Worm (Caenorhabditis elegans) whole organism, L4 larva: ENCODE results near the gene F20C5.6.
A peak's percentile ranks its signal among the peaks of the same experiment; 100 is the strongest.
"Not testable (repeated sequence)": the region's sequence is repeated elsewhere in the genome, so short reads cannot be mapped to it uniquely, and the experiment has no call there.

Experiments used
- F10B5.3 ChIP-seq: sonication (generic microtip); optimal IDR thresholded peaks from 2 replicates; lab custom pipeline; 2016; ENCODE audit warnings: mild to moderate bottlenecking, missing genetic modification characterization, missing compliant biosample characterization
- F44E2.7 ChIP-seq: fragments of 200-800 bp; sonication (Bioruptor generic); IDR thresholded peaks from 2 replicates; pipeline ENCODE4 v2.1.2; 2022; ENCODE audit warnings: missing genetic modification characterization, missing compliant biosample characterization
- T26A8.4 ChIP-seq: fragments of 200-800 bp; sonication (Bioruptor generic); IDR thresholded peaks from 2 replicates; pipeline ENCODE4 v1.3.6; 2022; ENCODE audit warnings: missing genetic modification characterization, missing compliant biosample characterization
- ZK546.5 ChIP-seq, 2 experiments: sonication (generic microtip); optimal IDR thresholded peaks; 2 replicates each; lab custom pipeline; 2017; ENCODE audit warnings: missing biosample characterization in 2 of 2, missing genetic modification characterization in 2 of 2
- ceh-28 ChIP-seq: fragments of 150-350 bp; optimal IDR thresholded peaks from 2 replicates; lab custom pipeline; 2014; ENCODE audit warnings: missing biosample characterization, missing genetic modification reagents, missing genetic modification characterization
- ceh-32 ChIP-seq: sonication (generic microtip); optimal IDR thresholded peaks from 2 replicates; lab custom pipeline; 2016; ENCODE audit warnings: mild to moderate bottlenecking, missing genetic modification characterization, missing compliant biosample characterization; ENCODE audit not compliant: poor library complexity
- daf-16 ChIP-seq, 3 experiments: sonication (generic microtip); optimal IDR thresholded peaks; 2 replicates each; lab custom pipeline; 2016 to 2017; ENCODE audit warnings: missing genetic modification characterization in 3 of 3, missing genetic modification reagents in 3 of 3, mild to moderate bottlenecking in 2 of 3, missing compliant biosample characterization in 2 of 3, missing biosample characterization in 1 of 3, moderate library complexity in 1 of 3
- daf-8 ChIP-seq: fragments of 200-800 bp; sonication (Bioruptor generic); IDR thresholded peaks from 2 replicates; pipeline ENCODE4 v1.3.6; 2022; ENCODE audit warnings: missing genetic modification characterization, missing compliant biosample characterization
- dpl-1 ChIP-seq: fragments of 150-350 bp; optimal IDR thresholded peaks from 2 replicates; lab custom pipeline; 2014; ENCODE audit warnings: missing biosample characterization, missing genetic modification reagents, missing genetic modification characterization
- dve-1 ChIP-seq: sonication (generic microtip); optimal IDR thresholded peaks from 2 replicates; lab custom pipeline; 2017; ENCODE audit warnings: antibody characterized with exemption, mild to moderate bottlenecking, missing genetic modification characterization, missing compliant biosample characterization; ENCODE audit not compliant: insufficient read depth
- egl-27 ChIP-seq: sonication (generic microtip); optimal IDR thresholded peaks from 3 replicates; lab custom pipeline; 2017; ENCODE audit warnings: missing biosample characterization, missing genetic modification reagents, missing genetic modification characterization
- egl-43 ChIP-seq: fragments of 200-800 bp; sonication (Bioruptor generic); IDR thresholded peaks from 2 replicates; pipeline ENCODE4 v1.3.6; 2022; ENCODE audit warnings: missing genetic modification reagents, missing genetic modification characterization, missing compliant biosample characterization
- fkh-10 ChIP-seq: fragments of 150-350 bp; optimal IDR thresholded peaks from 2 replicates; lab custom pipeline; 2014; ENCODE audit warnings: missing biosample characterization, missing genetic modification reagents, missing genetic modification characterization
- gei-8 ChIP-seq: fragments of 200-800 bp; sonication (Bioruptor generic); optimal IDR thresholded peaks from 2 replicates; lab custom pipeline; 2018; ENCODE audit warnings: mild to moderate bottlenecking, missing genetic modification characterization, missing compliant biosample characterization
- hif-1 ChIP-seq, 2 experiments: sonication (generic microtip); optimal IDR thresholded peaks; 2 replicates each; lab custom pipeline; 2016 to 2017; ENCODE audit warnings: missing compliant biosample characterization in 2 of 2, missing genetic modification characterization in 2 of 2, missing genetic modification reagents in 2 of 2, missing genotype in 2 of 2, mild to moderate bottlenecking in 1 of 2
- lin-13 ChIP-seq: fragments of 150-350 bp; optimal IDR thresholded peaks from 2 replicates; lab custom pipeline; 2014; ENCODE audit warnings: missing biosample characterization, missing genetic modification reagents, missing genetic modification characterization
- lin-15B ChIP-seq: fragments of 150-350 bp; sonication (generic microtip); optimal IDR thresholded peaks from 3 replicates; lab custom pipeline; 2014; ENCODE audit warnings: missing biosample characterization, missing genetic modification characterization
- lin-29 ChIP-seq: fragments of 200-800 bp; sonication (Bioruptor generic); IDR thresholded peaks from 2 replicates; pipeline ENCODE4 v1.3.6; 2022; ENCODE audit warnings: missing genetic modification reagents, missing genetic modification characterization, missing compliant biosample characterization
- lsy-2 ChIP-seq, 2 experiments: fragments of 150-350 bp in 1 of 2; sonication (generic microtip) in 1 of 2; optimal IDR thresholded peaks; 2 replicates each; lab custom pipeline; 2014 to 2017; ENCODE audit warnings: missing biosample characterization in 2 of 2, missing genetic modification characterization in 2 of 2
- mdl-1 ChIP-seq, 2 experiments: fragments of 150-350 bp in 1 of 2; sonication (generic microtip) in 1 of 2; optimal IDR thresholded peaks; 2 replicates each; lab custom pipeline; 2014 to 2017; ENCODE audit warnings: missing biosample characterization in 2 of 2, missing genetic modification characterization in 2 of 2
- nhr-102 ChIP-seq: sonication (generic microtip); optimal IDR thresholded peaks from 2 replicates; lab custom pipeline; 2016; ENCODE audit warnings: mild to moderate bottlenecking, missing genetic modification characterization, moderate library complexity, missing compliant biosample characterization
- nhr-28 ChIP-seq: fragments of 150-350 bp; optimal IDR thresholded peaks from 2 replicates; lab custom pipeline; 2014; ENCODE audit warnings: missing biosample characterization, missing genetic modification characterization
- nhr-41 ChIP-seq: fragments of 200-800 bp; sonication (Bioruptor generic); IDR thresholded peaks from 2 replicates; pipeline ENCODE4 v1.3.6; 2022; ENCODE audit warnings: missing genetic modification reagents, missing genetic modification characterization, missing compliant biosample characterization
- pha-4 ChIP-seq, 2 experiments: fragments of 150-350 bp in 1 of 2; fragments of 200-800 bp in 1 of 2; sonication (Bioruptor generic) in 1 of 2; IDR thresholded peaks in 1 of 2; optimal IDR thresholded peaks in 1 of 2; 2 replicates each; pipeline versions ENCODE4 v1.3.6 to Lab custom; 2014 to 2022; ENCODE audit warnings: missing genetic modification characterization in 2 of 2, missing genetic modification reagents in 2 of 2, missing biosample characterization in 1 of 2, missing compliant biosample characterization in 1 of 2
- pqm-1 ChIP-seq: sonication (generic microtip); optimal IDR thresholded peaks from 2 replicates; lab custom pipeline; 2017; ENCODE audit warnings: missing biosample characterization, missing genetic modification characterization
- skn-1 ChIP-seq: fragments of 150-350 bp; optimal IDR thresholded peaks from 2 replicates; lab custom pipeline; 2014; ENCODE audit warnings: missing biosample characterization, missing genetic modification characterization
- unc-62 ChIP-seq, 3 experiments: fragments of 150-350 bp in 1 of 3; sonication (generic microtip); optimal IDR thresholded peaks in 2 of 3; peaks in 1 of 3; 1 replicate in 1 of 3; 2 replicates in 2 of 3; lab custom pipeline; 2014 to 2017; ENCODE audit warnings: missing biosample characterization in 3 of 3, missing genetic modification characterization in 3 of 3, missing genetic modification reagents in 3 of 3, missing genotype in 1 of 3
- zip-11 ChIP-seq: fragments of 200-800 bp; sonication (Bioruptor generic); IDR thresholded peaks from 2 replicates; pipeline ENCODE4 v1.3.6; 2022; ENCODE audit warnings: missing genetic modification characterization, missing compliant biosample characterization

Gene F20C5.6

DNA sequence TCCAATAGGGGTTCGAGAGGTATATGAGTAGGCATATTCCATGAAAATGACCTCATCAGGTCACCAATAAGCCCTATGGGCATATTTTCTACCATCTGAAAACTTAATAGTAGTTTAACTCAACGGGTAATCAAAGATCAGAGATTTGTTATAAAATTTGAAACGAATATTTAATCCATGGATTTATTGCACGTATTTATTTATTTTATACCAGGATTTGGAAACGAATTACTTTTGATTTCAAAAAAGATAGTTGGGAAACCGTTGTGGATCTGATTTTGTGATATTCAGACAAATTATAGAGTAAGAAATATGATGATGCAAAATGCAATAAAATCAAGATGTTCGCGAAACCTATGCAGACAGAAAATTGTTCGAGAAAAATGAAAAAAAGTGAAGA lies 19.8 kb upstream of the F20C5.6 start, which contains the start of gene C33D9.3:
C33D9.3 (minus strand) TSS at position 101 of the 400 bp plus-strand sequence.
- TF ChIP-seq lin-15B (tag; lab: Kevin White, UChicago) (no peak), unc-62 (GFP tag; optimal IDR thresholded peaks at IDR 0.05 in 1 of 2; lab: Kevin White, UChicago) (peak in 1 of 2 experiments; percentile 15), unc-62 (tag; optimal IDR thresholded peaks at IDR 0.05; lab: Kevin White, UChicago) (no peak)

DNA sequence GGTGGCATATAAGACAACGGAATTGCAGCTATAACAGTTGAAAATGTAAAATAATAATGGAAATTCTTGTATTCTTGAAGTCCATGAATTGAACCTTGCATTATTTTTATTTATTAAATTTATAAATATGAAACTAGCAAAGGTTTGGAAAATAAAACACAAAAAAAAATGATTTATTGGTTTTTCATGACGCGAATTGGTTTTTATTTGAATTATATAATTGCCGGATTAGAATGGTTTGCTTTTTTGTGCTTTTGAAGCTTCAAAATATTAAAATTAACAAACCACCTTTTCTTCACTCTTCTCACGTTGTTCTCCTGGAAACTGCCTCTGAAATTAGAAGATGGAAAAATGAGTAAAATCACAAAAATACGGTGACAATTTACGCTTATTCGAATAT lies 17.1 kb upstream of the F20C5.6 start, which contains the start of gene sru-35:
sru-35 (minus strand) TSS at position 101 of the 400 bp plus-strand sequence.
- TF ChIP-seq pqm-1 (tag; lab: Kevin White, UChicago) (no peak), nhr-28 (tag; lab: Kevin White, UChicago) (no peak), lin-29 (GFP tag; lab: Robert Waterston, UW) (no peak), zip-11 (no peak), F44E2.7 (GFP tag; lab: Robert Waterston, UW) (no peak), T26A8.4 (GFP tag; lab: Robert Waterston, UW) (no peak), fkh-10 (no peak), ceh-32 (tag; lab: Kevin White, UChicago) (no peak), mdl-1 (tag; optimal IDR thresholded peaks at IDR 0.05; lab: Kevin White, UChicago) (no peak), nhr-41 (GFP tag; lab: Robert Waterston, UW) (no peak), F10B5.3 (tag; lab: Kevin White, UChicago) (no peak), unc-62 (GFP tag; optimal IDR thresholded peaks at IDR 0.05 in 1 of 2; lab: Kevin White, UChicago) (no peak), unc-62 (tag; optimal IDR thresholded peaks at IDR 0.05; lab: Kevin White, UChicago) (no peak)

DNA sequence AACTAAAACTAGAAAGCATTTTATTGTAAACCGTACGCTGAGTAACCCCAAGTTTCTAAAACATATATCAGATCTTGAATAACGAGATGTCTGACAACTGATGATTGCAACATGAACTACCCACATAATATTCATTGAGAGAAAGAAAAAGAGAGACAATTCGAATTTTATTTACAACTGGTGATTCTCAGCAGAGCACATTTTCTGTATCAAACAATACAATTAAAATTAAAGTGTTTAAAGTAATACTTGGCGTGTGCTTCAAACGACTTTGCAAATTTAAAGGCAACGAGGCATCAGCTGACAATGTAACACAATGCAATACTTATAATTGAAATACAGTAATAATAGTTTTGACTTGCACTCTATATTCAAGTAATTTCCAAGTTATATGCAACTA lies 15.0 kb upstream of the F20C5.6 start, which contains the start of gene C33D9.10:
C33D9.10 (minus strand) TSS at position 101 of the 400 bp plus-strand sequence.
- not testable (repeated sequence) for TF ChIP-seq egl-43; daf-8 (GFP tag; lab: Robert Waterston, UW); egl-27 (tag; lab: Kevin White, UChicago)

DNA sequence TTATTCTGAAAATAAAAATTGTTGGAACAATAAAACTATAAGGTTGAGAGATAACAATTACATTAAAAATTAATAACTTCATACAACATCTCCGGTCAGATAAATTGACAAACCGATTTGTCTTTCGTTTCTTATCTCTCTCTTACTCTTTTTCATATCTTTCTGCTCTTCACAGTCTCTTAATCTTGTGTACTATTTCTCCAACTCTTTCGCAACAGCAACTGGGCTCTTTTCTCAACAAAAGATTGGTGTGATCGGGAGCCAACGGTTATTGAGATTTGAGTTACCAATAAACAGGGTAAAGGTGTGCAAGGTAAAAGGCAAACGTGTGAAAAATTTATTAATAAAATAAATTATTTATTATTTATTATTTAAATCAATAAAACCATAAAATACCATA lies 13.6 kb upstream of the F20C5.6 start, which contains the start of gene C33D9.8:
C33D9.8 (minus strand) TSS at position 99 of the 400 bp plus-strand sequence.
- TF ChIP-seq dpl-1 (GFP tag; lab: Kevin White, UChicago) (no peak), daf-16 (GFP tag; optimal IDR thresholded peaks at IDR 0.05; lab: Kevin White, UChicago) (no peak), daf-16 (tag; optimal IDR thresholded peaks at IDR 0.05; lab: Kevin White, UChicago) (peak; percentile 24), lsy-2 (tag; optimal IDR thresholded peaks at IDR 0.05; lab: Kevin White, UChicago) (no peak), fkh-10 (no peak)

DNA sequence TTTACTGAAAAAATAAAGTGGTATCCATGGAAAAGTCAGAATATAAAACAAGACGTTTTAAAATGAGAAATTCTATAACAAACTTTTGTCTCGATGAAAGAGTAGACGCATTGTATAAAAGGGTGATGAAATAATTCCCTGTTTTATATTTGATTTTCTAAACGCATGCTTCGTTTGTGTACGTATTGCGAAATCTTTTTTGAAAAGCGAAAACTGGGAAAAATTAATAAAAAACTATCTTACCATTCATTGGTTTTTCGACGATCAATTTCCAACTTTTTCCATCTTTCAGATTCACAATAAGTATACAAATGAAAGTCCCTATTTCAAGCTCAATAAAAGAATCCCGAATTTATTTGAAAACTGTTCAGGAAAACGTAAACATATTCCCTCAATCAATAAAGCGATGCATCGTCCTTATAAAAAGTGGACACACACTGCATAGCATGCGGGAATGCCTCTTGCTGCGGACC lies 11.9 kb upstream of the F20C5.6 start, which contains the start of gene C33D9.13:
C33D9.13 (minus strand) TSS at position 423 of the 473 bp plus-strand sequence.
- TF ChIP-seq pha-4 (GFP tag; IDR thresholded peaks at IDR 0.05; lab: Robert Waterston, UW) (no peak), pha-4 (tag; optimal IDR thresholded peaks at IDR 0.05; lab: Kevin White, UChicago) (no peak), ZK546.5 (tag; optimal IDR thresholded peaks at IDR 0.05; lab: Kevin White, UChicago) (no peak), dve-1 (tag; lab: Kevin White, UChicago) (no peak), nhr-102 (tag; lab: Kevin White, UChicago) (no peak), daf-8 (GFP tag; lab: Robert Waterston, UW) (no peak), skn-1 (no peak), hif-1 (tag; optimal IDR thresholded peaks at IDR 0.05; lab: Kevin White, UChicago) (no peak), ceh-28 (tag; lab: Kevin White, UChicago) (no peak), lin-13 (no peak), fkh-10 (no peak), lin-15B (tag; lab: Kevin White, UChicago) (no peak), gei-8 (GFP tag; lab: Kevin White, UChicago) (no peak)
